Fruit fly (Drosophila melanogaster) whole organism, embryonic: ENCODE results near the gene RhoGAP19D.

Experiments used
- B-H2 ChIP-seq: fragments of 200-800 bp; sonication (Bioruptor generic); optimal IDR thresholded peaks from 2 replicates; lab custom pipeline; 2018; ENCODE audit warnings: missing biosample characterization, mild to moderate bottlenecking, missing genetic modification characterization
- Bdp1 ChIP-seq: fragments of 200-800 bp; sonication (Bioruptor generic); optimal IDR thresholded peaks from 3 replicates; lab custom pipeline; 2016; ENCODE audit warnings: missing biosample characterization, missing genetic modification characterization
- C15 ChIP-seq: fragments of 200-800 bp; sonication (Bioruptor generic); IDR thresholded peaks from 3 replicates; pipeline ENCODE4 v1.3.6; 2022; ENCODE audit warnings: missing biosample characterization, missing genetic modification characterization
- CG10209 ChIP-seq: fragments of 200-800 bp; sonication (Bioruptor generic); optimal IDR thresholded peaks from 3 replicates; lab custom pipeline; 2017; ENCODE audit warnings: missing biosample characterization, mild to moderate bottlenecking, missing genetic modification characterization, missing genetic modification reagents
- CG10654 ChIP-seq: fragments of 200-800 bp; sonication (Bioruptor generic); optimal IDR thresholded peaks from 2 replicates; lab custom pipeline; 2016; ENCODE audit warnings: missing biosample characterization, missing genetic modification characterization
- CG10979 ChIP-seq: fragments of 200-800 bp; sonication (Bioruptor generic); optimal IDR thresholded peaks from 2 replicates; lab custom pipeline; 2018; ENCODE audit warnings: missing biosample characterization, mild to moderate bottlenecking, missing genetic modification characterization, moderate library complexity
- CG11093 ChIP-seq: fragments of 200-800 bp; sonication (Bioruptor generic); IDR thresholded peaks from 3 replicates; pipeline ENCODE4 v1.3.6; 2022; ENCODE audit warnings: missing biosample characterization, missing genetic modification characterization
- CG12659 ChIP-seq: fragments of 200-800 bp; sonication (Bioruptor generic); optimal IDR thresholded peaks from 3 replicates; lab custom pipeline; 2017; ENCODE audit warnings: mild to moderate bottlenecking, missing biosample characterization, missing genetic modification reagents, missing genetic modification characterization
- CG15514 ChIP-seq: fragments of 200-800 bp; sonication (Bioruptor generic); optimal IDR thresholded peaks from 3 replicates; lab custom pipeline; 2017; ENCODE audit warnings: missing biosample characterization, missing genetic modification characterization, mild to moderate bottlenecking, moderate library complexity, missing genetic modification reagents
- CG17186 ChIP-seq: fragments of 200-800 bp; sonication (Bioruptor generic); optimal IDR thresholded peaks from 3 replicates; lab custom pipeline; 2017; ENCODE audit warnings: missing biosample characterization, missing genetic modification reagents, missing genetic modification characterization
- CG17359 ChIP-seq: fragments of 200-800 bp; sonication (Bioruptor generic); optimal IDR thresholded peaks from 3 replicates; lab custom pipeline; 2018; ENCODE audit warnings: missing biosample characterization, mild to moderate bottlenecking, missing genetic modification characterization, moderate library complexity
- CG17612 ChIP-seq: fragments of 200-800 bp; sonication (Bioruptor generic); IDR thresholded peaks from 2 replicates; pipeline ENCODE4 v1.3.6; 2022; ENCODE audit warnings: missing biosample characterization, missing genetic modification characterization
- CG30403 ChIP-seq: fragments of 200-800 bp; sonication (Bioruptor generic); optimal IDR thresholded peaks from 3 replicates; lab custom pipeline; 2016; ENCODE audit warnings: missing biosample characterization, missing genetic modification characterization
- CG32772 ChIP-seq: fragments of 200-800 bp; sonication (Bioruptor generic); IDR thresholded peaks from 2 replicates; pipeline ENCODE4 v1.3.6; 2022; ENCODE audit warnings: missing biosample characterization, missing genetic modification characterization
- CG34224 ChIP-seq: fragments of 200-800 bp; sonication (Bioruptor generic); IDR thresholded peaks from 3 replicates; pipeline ENCODE4 v1.3.6; 2022; ENCODE audit warnings: missing biosample characterization, missing genetic modification characterization; ENCODE audit not compliant: partially characterized antibody
- CG42726 ChIP-seq: fragments of 200-800 bp; sonication (Bioruptor generic); IDR thresholded peaks from 2 replicates; pipeline ENCODE4 v1.3.6; 2022; ENCODE audit warnings: missing biosample characterization, missing genetic modification characterization; ENCODE audit not compliant: partially characterized antibody
- CG7928 ChIP-seq: fragments of 200-800 bp; sonication (Bioruptor generic); optimal IDR thresholded peaks from 2 replicates; lab custom pipeline; 2017; ENCODE audit warnings: missing biosample characterization, mild to moderate bottlenecking, missing genetic modification characterization
- CG9215 ChIP-seq: fragments of 200-800 bp; sonication (Bioruptor generic); IDR thresholded peaks from 2 replicates; pipeline ENCODE4 v1.3.6; 2022; ENCODE audit warnings: missing biosample characterization, missing genetic modification characterization
- CG9609 ChIP-seq: fragments of 200-800 bp; sonication (Bioruptor generic); optimal IDR thresholded peaks from 3 replicates; lab custom pipeline; 2016; ENCODE audit warnings: missing biosample characterization, missing genetic modification characterization
- Dbx ChIP-seq: fragments of 200-800 bp; sonication (Bioruptor generic); IDR thresholded peaks from 3 replicates; pipeline ENCODE4 v1.3.6; 2022; ENCODE audit warnings: missing biosample characterization, missing genetic modification characterization
- Doc2 ChIP-seq: fragments of 200-800 bp; sonication (Bioruptor generic); IDR thresholded peaks from 2 replicates; pipeline ENCODE4 v1.3.6; 2022; ENCODE audit warnings: missing biosample characterization, missing genetic modification characterization
- ERR ChIP-seq: fragments of 200-800 bp; sonication (Bioruptor generic); optimal IDR thresholded peaks from 2 replicates; lab custom pipeline; 2016; ENCODE audit warnings: missing biosample characterization, missing genetic modification characterization
- Eip74EF ChIP-seq, 2 experiments: fragments of 200-800 bp in 1 of 2; fragments of >200 bp in 1 of 2; sonication (Bioruptor generic) in 1 of 2; optimal IDR thresholded peaks; 2 replicates each; lab custom pipeline; 2017 to 2019; ENCODE audit warnings: missing biosample characterization in 2 of 2, missing genetic modification characterization in 2 of 2, mild to moderate bottlenecking in 1 of 2, moderate library complexity in 1 of 2
- Ets97D ChIP-seq: fragments of 200-800 bp; sonication (Bioruptor generic); optimal IDR thresholded peaks from 3 replicates; lab custom pipeline; 2016; ENCODE audit warnings: missing biosample characterization, missing genetic modification characterization
- GATAe ChIP-seq: fragments of 200-800 bp; sonication (Bioruptor generic); conservative IDR thresholded peaks from 2 replicates; pipeline ENCODE4 v1.3.6; 2022; ENCODE audit warnings: missing biosample characterization, missing genetic modification characterization
- Hand ChIP-seq: fragments of 200-800 bp; sonication (Bioruptor generic); optimal IDR thresholded peaks from 2 replicates; lab custom pipeline; 2017; ENCODE audit warnings: mild to moderate bottlenecking, missing biosample characterization, missing genetic modification reagents, missing genetic modification characterization
- Hey ChIP-seq: fragments of 200-800 bp; sonication (Bioruptor generic); optimal IDR thresholded peaks from 3 replicates; lab custom pipeline; 2018; ENCODE audit warnings: missing biosample characterization, mild to moderate bottlenecking, missing genetic modification characterization
- Hr3 ChIP-seq: fragments of 200-800 bp; sonication (Bioruptor generic); optimal IDR thresholded peaks from 3 replicates; lab custom pipeline; 2016; ENCODE audit warnings: missing biosample characterization, missing genetic modification characterization
- Hr51 ChIP-seq, 2 experiments: fragments of 200-800 bp; sonication (Bioruptor generic); optimal IDR thresholded peaks; 2 replicates in 1 of 2; 3 replicates in 1 of 2; lab custom pipeline; 2016 to 2018; ENCODE audit warnings: missing biosample characterization in 2 of 2, missing genetic modification characterization in 2 of 2, mild to moderate bottlenecking in 1 of 2, moderate library complexity in 1 of 2
- Lhr ChIP-seq: fragments of 200-800 bp; sonication (Bioruptor generic); optimal IDR thresholded peaks from 3 replicates; lab custom pipeline; 2017; ENCODE audit warnings: mild to moderate bottlenecking, missing biosample characterization, missing genetic modification reagents, missing genetic modification characterization
- Meics ChIP-seq: fragments of 200-800 bp; sonication (Bioruptor generic); optimal IDR thresholded peaks from 2 replicates; lab custom pipeline; 2017; ENCODE audit warnings: missing biosample characterization, mild to moderate bottlenecking, missing genetic modification characterization
- Mes4 ChIP-seq: fragments of 200-800 bp; sonication (Bioruptor generic); optimal IDR thresholded peaks from 2 replicates; lab custom pipeline; 2016; ENCODE audit warnings: missing biosample characterization, missing genetic modification characterization
- Myb ChIP-seq: fragments of 200-800 bp; sonication (Bioruptor generic); optimal IDR thresholded peaks from 2 replicates; lab custom pipeline; 2016; ENCODE audit warnings: missing biosample characterization, missing genetic modification characterization
- Sin3A ChIP-seq: fragments of >200 bp; optimal IDR thresholded peaks from 2 replicates; lab custom pipeline; 2018
- aop ChIP-seq: fragments of 200-800 bp; sonication (Bioruptor generic); IDR thresholded peaks from 2 replicates; pipeline ENCODE4 v1.3.6; 2022; ENCODE audit warnings: missing biosample characterization, missing genetic modification characterization
- cg ChIP-seq: fragments of 200-800 bp; sonication (Bioruptor generic); optimal IDR thresholded peaks from 3 replicates; lab custom pipeline; 2019; ENCODE audit warnings: missing biosample characterization, mild to moderate bottlenecking, missing genetic modification characterization, moderate library complexity
- ci ChIP-seq: fragments of 200-800 bp; sonication (Bioruptor generic); IDR thresholded peaks from 3 replicates; pipeline ENCODE4 v1.3.6; 2022; ENCODE audit warnings: missing biosample characterization, missing genetic modification characterization
- dysf ChIP-seq: fragments of 200-800 bp; sonication (Bioruptor generic); IDR thresholded peaks from 3 replicates; pipeline ENCODE4 v1.3.6; 2022; ENCODE audit warnings: missing biosample characterization, missing genetic modification characterization
- emc ChIP-seq: fragments of 200-800 bp; sonication (Bioruptor generic); optimal IDR thresholded peaks from 2 replicates; lab custom pipeline; 2016; ENCODE audit warnings: missing biosample characterization, missing genetic modification characterization
- gsb ChIP-seq: fragments of 200-800 bp; sonication (Bioruptor generic); IDR thresholded peaks from 2 replicates; pipeline ENCODE4 v1.3.6; 2022; ENCODE audit warnings: missing biosample characterization, missing genetic modification characterization
- maf-S ChIP-seq: fragments of 200-800 bp; sonication (Bioruptor generic); optimal IDR thresholded peaks from 2 replicates; lab custom pipeline; 2016; ENCODE audit warnings: missing biosample characterization, missing genetic modification characterization
- pan ChIP-seq, 4 experiments: fragments of >200 bp in 3 of 4; fragments of 200-800 bp in 1 of 4; sonication (Bioruptor generic) in 1 of 4; optimal IDR thresholded peaks in 3 of 4; IDR thresholded peaks in 1 of 4; 2 replicates each; pipeline versions ENCODE4 v1.3.6 to Lab custom; 2017 to 2022; ENCODE audit warnings: missing biosample characterization in 2 of 4, missing genetic modification characterization in 2 of 4, mixed read lengths in 1 of 4
- ro ChIP-seq: fragments of 200-800 bp; sonication (Bioruptor generic); IDR thresholded peaks from 2 replicates; pipeline ENCODE4 v1.3.6; 2022; ENCODE audit warnings: missing biosample characterization, missing genetic modification characterization
- shn ChIP-seq: fragments of 200-800 bp; sonication (Bioruptor generic); optimal IDR thresholded peaks from 3 replicates; lab custom pipeline; 2016; ENCODE audit warnings: missing biosample characterization, missing genetic modification characterization
- so ChIP-seq: fragments of 200-800 bp; sonication (Bioruptor generic); IDR thresholded peaks from 3 replicates; pipeline ENCODE4 v1.3.6; 2022; ENCODE audit warnings: missing biosample characterization, missing genetic modification characterization
- tll ChIP-seq, 2 experiments: fragments of 200-800 bp in 1 of 2; fragments of >200 bp in 1 of 2; sonication (Bioruptor generic) in 1 of 2; optimal IDR thresholded peaks; 2 replicates each; lab custom pipeline; 2017 to 2019; ENCODE audit warnings: missing biosample characterization in 2 of 2, missing genetic modification characterization in 2 of 2, mild to moderate bottlenecking in 1 of 2, moderate library complexity in 1 of 2
- wor ChIP-seq: fragments of 200-800 bp; sonication (Bioruptor generic); IDR thresholded peaks from 2 replicates; pipeline ENCODE4 v1.3.6; 2022; ENCODE audit warnings: missing biosample characterization, missing genetic modification characterization
- zen2 ChIP-seq: fragments of 200-800 bp; sonication (Bioruptor generic); IDR thresholded peaks from 3 replicates; pipeline ENCODE4 v1.3.6; 2022; ENCODE audit warnings: missing biosample characterization, missing genetic modification characterization; ENCODE audit not compliant: partially characterized antibody

The RhoGAP19D gene

DNA sequence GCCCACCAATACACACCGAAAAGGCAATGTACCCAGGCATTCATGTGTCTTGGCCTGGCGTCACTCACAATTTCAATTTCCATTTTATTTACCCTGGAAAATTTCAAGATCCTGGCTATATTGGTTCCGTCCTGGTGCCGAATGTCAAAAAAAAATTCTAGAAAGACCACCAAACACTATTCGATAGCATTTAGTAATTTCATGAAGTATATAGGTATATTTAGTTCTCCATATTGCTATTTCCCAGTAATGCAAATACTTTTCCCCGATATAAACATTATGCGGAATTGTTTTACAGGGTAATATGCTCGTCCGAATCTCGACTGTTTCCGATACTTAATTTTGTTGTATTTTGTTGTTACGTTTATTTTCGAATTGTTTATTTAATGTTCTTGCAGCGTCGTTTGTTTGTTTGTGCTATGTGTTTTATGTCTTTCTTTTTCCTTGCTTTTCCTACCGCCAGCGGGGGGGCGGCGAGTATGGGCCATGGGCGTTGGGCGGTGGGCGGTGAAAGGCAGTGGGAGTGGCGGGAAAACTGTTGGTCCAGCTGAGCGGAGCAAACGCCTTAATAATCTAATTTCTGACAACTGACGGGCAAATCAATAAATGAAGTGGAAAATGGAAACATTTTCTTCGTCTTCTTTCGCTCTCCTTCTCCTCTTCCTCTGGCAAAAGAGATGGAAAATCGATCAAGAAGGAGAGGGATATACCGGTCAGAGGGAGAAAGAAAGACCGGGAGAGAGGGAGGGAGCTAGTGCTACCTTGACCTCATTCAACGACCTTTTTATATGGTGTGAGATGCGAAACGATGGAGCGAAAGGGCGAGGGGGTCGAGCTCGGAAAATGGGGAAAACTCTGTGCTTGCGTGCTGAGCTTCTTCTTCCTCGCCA lies 14.5 kb downstream of the RhoGAP19D start (continued):
- peak; percentile 29; the same call in 1 of the 2 replicates for TF ChIP-seq wor
- TF ChIP-seq CG15514 (GFP tag; lab: Kevin White, UChicago): peak; percentile 21
- TF ChIP-seq dysf (GFP tag; lab: Robert Waterston, UW): peak; percentile 63; the same call in 2 of the 3 replicates
- no peak for TF ChIP-seq CG42726 (GFP tag; lab: Robert Waterston, UW)
- no peak for TF ChIP-seq cg
- TF ChIP-seq CG17612: no peak
- TF ChIP-seq Sin3A (lab: Kevin White, UChicago): no peak
- peak; percentile 43 for TF ChIP-seq Bdp1 (GFP tag; lab: Kevin White, UChicago)
- TF ChIP-seq CG17186 (GFP tag; lab: Kevin White, UChicago): no peak
- no peak for TF ChIP-seq Ets97D (GFP tag; lab: Kevin White, UChicago)
- no peak for TF ChIP-seq emc (GFP tag; lab: Kevin White, UChicago)
- peak; percentile 43 for TF ChIP-seq CG12659 (GFP tag; lab: Kevin White, UChicago)
- no peak for TF ChIP-seq Hey
- no peak for TF ChIP-seq CG11093 (GFP tag; lab: Robert Waterston, UW)
- peak in 1 of 2 experiments; percentile 60 for TF ChIP-seq pan (optimal IDR thresholded peaks at IDR 0.05; lab: Kevin White, UChicago)
- TF ChIP-seq pan (GFP tag; optimal IDR thresholded peaks at IDR 0.05 in 1 of 2, IDR thresholded peaks at IDR 0.05 in 1 of 2): peak; percentile 32 to 49
- TF ChIP-seq GATAe (GFP tag; lab: Robert Waterston, UW): no peak
- TF ChIP-seq B-H2 (GFP tag; lab: Kevin White, UChicago): no peak
- peak; percentile 46 for TF ChIP-seq CG9609 (GFP tag; lab: Kevin White, UChicago)
- TF ChIP-seq shn (GFP tag; lab: Kevin White, UChicago): peak; percentile 72
- no peak for TF ChIP-seq ERR
- TF ChIP-seq CG10654 (GFP tag; lab: Kevin White, UChicago): peak; percentile 6
- peak in 1 of 2 experiments; percentile 53 for TF ChIP-seq Eip74EF (GFP tag; optimal IDR thresholded peaks at IDR 0.05; lab: Kevin White, UChicago)
- TF ChIP-seq ro (GFP tag; lab: Robert Waterston, UW): no peak
- TF ChIP-seq Hand: no peak
- TF ChIP-seq CG32772: peak; percentile 59; the same call in 1 of the 2 replicates
- peak; percentile 32 for TF ChIP-seq Myb (GFP tag; lab: Kevin White, UChicago)
- no peak for TF ChIP-seq C15 (GFP tag; lab: Robert Waterston, UW)
- peak; percentile 57 for TF ChIP-seq Meics
- no peak for TF ChIP-seq aop (GFP tag; lab: Robert Waterston, UW)
- TF ChIP-seq CG10979 (tag; lab: Kevin White, UChicago): peak; percentile 71
- peak; percentile 45 for TF ChIP-seq maf-S
- peak; percentile 28 to 64 for TF ChIP-seq Hr51 (GFP tag; optimal IDR thresholded peaks at IDR 0.05; lab: Kevin White, UChicago)
- peak; percentile 68 for TF ChIP-seq CG30403 (GFP tag; lab: Kevin White, UChicago)
- TF ChIP-seq CG34224 (GFP tag; lab: Robert Waterston, UW): no peak
- TF ChIP-seq Dbx (GFP tag; lab: Robert Waterston, UW): 0 out of 3 replicates have a peak, but pooled peaks have one; percentile 34
- no peak for TF ChIP-seq CG9215 (GFP tag; lab: Robert Waterston, UW)
- peak; percentile 48 for TF ChIP-seq Hr3 (GFP tag; lab: Kevin White, UChicago)
- no peak for TF ChIP-seq tll (GFP tag; optimal IDR thresholded peaks at IDR 0.05; lab: Kevin White, UChicago)
- peak; percentile 21; the same call in 1 of the 3 replicates for TF ChIP-seq so (GFP tag; lab: Robert Waterston, UW)
- TF ChIP-seq ci: peak; percentile 66; the same call in 2 of the 3 replicates
- no peak for TF ChIP-seq zen2
- no peak for TF ChIP-seq Lhr (GFP tag; lab: Kevin White, UChicago)
- TF ChIP-seq CG17359: peak; percentile 63
- TF ChIP-seq Mes4 (GFP tag; lab: Kevin White, UChicago): peak; percentile 54
- TF ChIP-seq Doc2: no peak
- no peak for TF ChIP-seq gsb (GFP tag; lab: Robert Waterston, UW)
- no peak for TF ChIP-seq CG7928
- TF ChIP-seq CG10209 (GFP tag; lab: Kevin White, UChicago): peak; percentile 57
